Fruit fly (Drosophila melanogaster) whole organism, embryonic: ENCODE measurements around the gene CG5171.

Source experiments
- CG13424 ChIP-seq: fragments of 200-800 bp; sonication (Bioruptor generic); optimal IDR thresholded peaks from 2 replicates; lab custom pipeline; 2019; ENCODE audit warnings: missing biosample characterization, mild to moderate bottlenecking, missing genetic modification characterization, moderate library complexity
- CG17829 ChIP-seq: fragments of 200-800 bp; optimal IDR thresholded peaks from 2 replicates; lab custom pipeline; 2019; ENCODE audit warnings: missing biosample characterization, mild to moderate bottlenecking, missing genetic modification characterization, moderate library complexity
- CG1832 ChIP-seq: fragments of 200-800 bp; sonication (Bioruptor generic); optimal IDR thresholded peaks from 2 replicates; lab custom pipeline; 2017; ENCODE audit warnings: missing biosample characterization, mild to moderate bottlenecking, missing genetic modification characterization, inconsistent platforms
- CG2875 ChIP-seq: fragments of 200-800 bp; sonication (Bioruptor generic); optimal IDR thresholded peaks from 2 replicates; lab custom pipeline; 2017; ENCODE audit warnings: missing biosample characterization, mild to moderate bottlenecking, missing genetic modification characterization, missing genetic modification reagents
- Gug ChIP-seq: fragments of 200-800 bp; sonication (Bioruptor generic); IDR thresholded peaks from 4 replicates; pipeline ENCODE4 v1.3.6; 2022; ENCODE audit warnings: missing biosample characterization, missing genetic modification characterization
- crp ChIP-seq, 2 experiments: fragments of 200-800 bp; sonication (Bioruptor generic); optimal IDR thresholded peaks; 2 replicates in 1 of 2; 3 replicates in 1 of 2; lab custom pipeline; 2017; ENCODE audit warnings: missing biosample characterization in 2 of 2, missing genetic modification characterization in 2 of 2, mild to moderate bottlenecking in 1 of 2, moderate library complexity in 1 of 2
- sob ChIP-seq: fragments of 200-800 bp; sonication (Bioruptor generic); IDR thresholded peaks from 2 replicates; pipeline ENCODE4 v1.3.6; 2022; ENCODE audit warnings: missing biosample characterization, missing genetic modification characterization
- usp ChIP-seq: fragments of >200 bp; optimal IDR thresholded peaks from 2 replicates; lab custom pipeline; 2017; ENCODE audit warnings: missing biosample characterization, missing genetic modification characterization

DNA sequence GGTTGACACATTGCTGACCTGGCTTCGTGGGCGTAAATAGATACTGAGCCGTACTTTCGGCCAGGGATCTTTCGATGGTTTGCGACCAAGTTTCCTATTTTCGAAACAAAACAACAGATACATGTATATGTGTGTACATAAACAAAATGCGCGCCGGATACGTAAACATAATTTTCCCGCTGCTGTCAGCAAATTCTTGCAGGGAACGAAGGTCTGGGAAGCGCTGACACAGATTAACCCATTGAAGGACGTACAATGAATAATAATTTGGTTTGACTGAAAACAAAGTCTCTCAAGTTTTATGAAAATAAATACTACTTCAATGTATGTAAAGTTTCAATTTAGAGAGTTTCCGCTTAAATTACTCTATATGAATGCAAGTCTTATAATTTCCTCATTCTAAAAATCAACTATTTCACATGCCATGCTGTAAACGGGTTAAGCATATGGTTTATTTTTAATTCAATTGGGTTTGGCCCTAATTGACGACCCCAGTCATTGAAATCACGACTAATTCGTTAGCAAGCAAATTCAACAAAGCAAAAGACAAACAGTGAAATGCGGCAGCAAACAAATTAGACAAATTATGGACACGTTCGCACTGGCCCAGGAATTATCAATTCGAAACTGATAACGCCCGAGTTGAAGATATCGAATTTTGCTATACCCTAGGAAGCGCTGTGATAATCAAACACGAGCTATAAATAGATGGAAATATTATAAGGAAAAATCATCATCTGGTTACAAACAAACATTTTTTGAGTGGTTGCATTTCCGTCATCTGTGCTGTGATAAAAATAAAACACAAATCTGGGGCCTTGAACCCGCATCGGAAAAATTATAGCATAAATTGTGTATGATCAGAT, 14.3 kb upstream of the CG5171 start:
- TF ChIP-seq CG2875 (GFP tag; lab: Kevin White, UChicago) (peak; percentile 24), CG13424 (tag; lab: Kevin White, UChicago) (no peak), crp (GFP tag; optimal IDR thresholded peaks at IDR 0.05; lab: Kevin White, UChicago) (no peak), Gug (GFP tag; lab: Robert Waterston, UW) (no peak), CG17829 (tag; lab: Kevin White, UChicago) (no peak), usp (GFP tag; lab: Kevin White, UChicago) (no peak), CG1832 (GFP tag; lab: Kevin White, UChicago) (no peak), sob (GFP tag; lab: Robert Waterston, UW) (no peak)
